Fruit fly (Drosophila melanogaster): ENCODE measurements around the gene PGS1.

PGS1 gene

dm6 chr3R:18742358-18743269 lies 3.2 kb downstream of the PGS1 start:
- no peak for TF ChIP-seq CG30403 (GFP tag; optimal IDR thresholded peaks at IDR 0.05)
- TF ChIP-seq CG12299 (tag; optimal IDR thresholded peaks at IDR 0.05): no peak
- peak; percentile 36 for TF ChIP-seq lbe (GFP tag; optimal IDR thresholded peaks at IDR 0.05)
- no peak for TF ChIP-seq CG8388 (GFP tag; optimal IDR thresholded peaks at IDR 0.05)
- TF ChIP-seq Fer2 (tag; optimal IDR thresholded peaks at IDR 0.05): no peak
- TF ChIP-seq PHDP (tag; optimal IDR thresholded peaks at IDR 0.05): no peak
- TF ChIP-seq stc (GFP tag; IDR thresholded peaks at IDR 0.05): no peak
- TF ChIP-seq zfh1 (GFP tag; IDR thresholded peaks at IDR 0.05): no peak
- TF ChIP-seq CG14050 (GFP tag; IDR thresholded peaks at IDR 0.05): no peak
- TF ChIP-seq Oaz (GFP tag; IDR thresholded peaks at IDR 0.05): no peak
- TF ChIP-seq tna (GFP tag; IDR thresholded peaks at IDR 0.05; ENCODE audit: partially characterized antibody): no peak
- no peak for TF ChIP-seq Rx (GFP tag; IDR thresholded peaks at IDR 0.05)
- peak; percentile 59 for TF ChIP-seq Med (GFP tag)
- no peak for TF ChIP-seq GATAe (GFP tag; conservative IDR thresholded peaks at IDR 0.05)
- TF ChIP-seq rib (GFP tag; IDR thresholded peaks at IDR 0.05): no peak
- TF ChIP-seq Trl (optimal IDR thresholded peaks at IDR 0.05): peak; percentile 86 to 89
- TF ChIP-seq Trl (GFP tag; optimal IDR thresholded peaks at IDR 0.05): no peak
- no peak for TF ChIP-seq Sox102F (GFP tag; optimal IDR thresholded peaks at IDR 0.05)
- TF ChIP-seq CG4820 (GFP tag; optimal IDR thresholded peaks at IDR 0.05): no peak
- 0 out of 2 replicates have a peak, but pooled peaks have one; percentile 12 for TF ChIP-seq seq (GFP tag; IDR thresholded peaks at IDR 0.05)
- no peak for TF ChIP-seq br (optimal IDR thresholded peaks at IDR 0.05)
- TF ChIP-seq Blimp-1 (GFP tag; optimal IDR thresholded peaks at IDR 0.05): no peak
- no peak for TF ChIP-seq CG12391 (tag; optimal IDR thresholded peaks at IDR 0.05)
- TF ChIP-seq chinmo (GFP tag; IDR thresholded peaks at IDR 0.05; ENCODE audit: partially characterized antibody): 0 out of 4 replicates have a peak, but pooled peaks have one; percentile 1
- TF ChIP-seq hbn (GFP tag; IDR thresholded peaks at IDR 0.05; ENCODE audit: partially characterized antibody): no peak
- peak; percentile 22 for TF ChIP-seq phol (tag; optimal IDR thresholded peaks at IDR 0.05)
- TF ChIP-seq CG3065 (GFP tag; optimal IDR thresholded peaks at IDR 0.05): no peak
- no peak for TF ChIP-seq zfh2 (GFP tag; optimal IDR thresholded peaks at IDR 0.05)
- peak; percentile 67 for TF ChIP-seq crol (GFP tag; IDR thresholded peaks at IDR 0.05)
- TF ChIP-seq sens (GFP tag): peak; percentile 69

- TF ChIP-seq CG7963 (GFP tag; IDR thresholded peaks at IDR 0.05; ENCODE audit: partially characterized antibody) (no peak), grn (GFP tag; optimal IDR thresholded peaks at IDR 0.05) (peak; percentile 24), CG18262 (tag; optimal IDR thresholded peaks at IDR 0.05) (peak; percentile 42), Hey (tag; optimal IDR thresholded peaks at IDR 0.05) (peak; percentile 33), CG7556 (GFP tag; optimal IDR thresholded peaks at IDR 0.05) (peak; percentile 30), crol (GFP tag; IDR thresholded peaks at IDR 0.05) (peak; percentile 64; the same call in 1 of the 2 replicates), psq (GFP tag; optimal IDR thresholded peaks at IDR 0.05) (peak; percentile 11), Lpt (GFP tag; optimal IDR thresholded peaks at IDR 0.05) (no peak), CG1647 (GFP tag; optimal IDR thresholded peaks at IDR 0.05) (no peak), CG31224 (GFP tag; IDR thresholded peaks at IDR 0.05) (no peak), CG6175 (GFP tag; IDR thresholded peaks at IDR 0.05) (no peak), CG31441 (GFP tag; IDR thresholded peaks at IDR 0.05) (peak; percentile 4; the same call in 1 of the 2 replicates), salm (tag; optimal IDR thresholded peaks at IDR 0.05) (no peak), Fer2 (tag; optimal IDR thresholded peaks at IDR 0.05) (no peak), Dad (GFP tag; optimal IDR thresholded peaks at IDR 0.05) (no peak), CG7372 (GFP tag; IDR thresholded peaks at IDR 0.05) (no peak), schlank (tag; optimal IDR thresholded peaks at IDR 0.05) (no peak), Xrp1 (GFP tag; IDR thresholded peaks at IDR 0.05) (no peak), lbe (GFP tag; optimal IDR thresholded peaks at IDR 0.05) (no peak), bigmax (GFP tag; optimal IDR thresholded peaks at IDR 0.05) (no peak), Deaf1 (tag; optimal IDR thresholded peaks at IDR 0.05) (no peak), CG18619 (GFP tag; optimal IDR thresholded peaks at IDR 0.05) (no peak), Dref (GFP tag; IDR thresholded peaks at IDR 0.05) (no peak), CG33557 (GFP tag; optimal IDR thresholded peaks at IDR 0.05) (no peak)
Measured at dm6 chr3R:18741844-18742187, 4.0 kb downstream of the PGS1 start.
